Worm (Caenorhabditis elegans) whole organism, L4 larva: ENCODE data around the gene cpsf-3.
A peak's percentile ranks its signal among the peaks of the same experiment; 100 is the strongest.

Experiments
- R02D3.7 ChIP-seq: fragments of 150-350 bp; sonication (generic microtip); optimal IDR thresholded peaks from 3 replicates; lab custom pipeline; 2014; ENCODE audit warnings: missing biosample characterization, missing genetic modification characterization
- T20F7.1 ChIP-seq: fragments of 200-800 bp; sonication (Bioruptor generic); optimal IDR thresholded peaks from 2 replicates; lab custom pipeline; 2018; ENCODE audit warnings: mild to moderate bottlenecking, missing genetic modification characterization, missing compliant biosample characterization
- T26A8.4 ChIP-seq: fragments of 200-800 bp; sonication (Bioruptor generic); IDR thresholded peaks from 2 replicates; pipeline ENCODE4 v1.3.6; 2022; ENCODE audit warnings: missing genetic modification characterization, missing compliant biosample characterization
- ZK337.2 ChIP-seq: fragments of 200-800 bp; sonication (Bioruptor generic); IDR thresholded peaks from 2 replicates; pipeline ENCODE4 v1.3.6; 2022; ENCODE audit warnings: missing genetic modification reagents, missing genetic modification characterization, missing compliant biosample characterization
- ZK546.5 ChIP-seq, 2 experiments: sonication (generic microtip); optimal IDR thresholded peaks; 2 replicates each; lab custom pipeline; 2017; ENCODE audit warnings: missing biosample characterization in 2 of 2, missing genetic modification characterization in 2 of 2
- aha-1 ChIP-seq: fragments of 150-350 bp; peaks from one replicate; lab custom pipeline; 2014; ENCODE audit warnings: missing biosample characterization, missing genetic modification characterization
- arid-1 ChIP-seq: fragments of 200-800 bp; sonication (Bioruptor generic); conservative IDR thresholded peaks from 2 replicates; pipeline ENCODE4 v1.3.6; 2022; ENCODE audit warnings: missing genetic modification reagents, missing genetic modification characterization, missing compliant biosample characterization
- attf-4 ChIP-seq: sonication (generic microtip); optimal IDR thresholded peaks from 3 replicates; lab custom pipeline; 2017; ENCODE audit warnings: missing biosample characterization, missing genetic modification characterization
- ctbp-1 ChIP-seq: fragments of 200-800 bp; sonication (Bioruptor generic); IDR thresholded peaks from 2 replicates; pipeline ENCODE4 v1.3.6; 2022; ENCODE audit warnings: missing genetic modification reagents, missing genetic modification characterization, missing compliant biosample characterization
- daf-12 ChIP-seq: fragments of 150-350 bp; optimal IDR thresholded peaks from 2 replicates; lab custom pipeline; 2014; ENCODE audit warnings: missing biosample characterization, missing genetic modification reagents, missing genetic modification characterization
- dmd-8 ChIP-seq: fragments of 200-800 bp; sonication (Bioruptor generic); IDR thresholded peaks from 2 replicates; pipeline ENCODE4 v1.3.6; 2022; ENCODE audit warnings: missing genetic modification characterization, missing compliant biosample characterization
- dpl-1 ChIP-seq: fragments of 150-350 bp; optimal IDR thresholded peaks from 2 replicates; lab custom pipeline; 2014; ENCODE audit warnings: missing biosample characterization, missing genetic modification reagents, missing genetic modification characterization
- duxl-1 ChIP-seq: sonication (generic microtip); optimal IDR thresholded peaks from 2 replicates; lab custom pipeline; 2016; ENCODE audit warnings: mild to moderate bottlenecking, missing genetic modification characterization, moderate library complexity, missing compliant biosample characterization; ENCODE audit not compliant: poor library complexity
- dve-1 ChIP-seq: sonication (generic microtip); optimal IDR thresholded peaks from 2 replicates; lab custom pipeline; 2017; ENCODE audit warnings: antibody characterized with exemption, mild to moderate bottlenecking, missing genetic modification characterization, missing compliant biosample characterization; ENCODE audit not compliant: insufficient read depth
- egl-43 ChIP-seq: fragments of 200-800 bp; sonication (Bioruptor generic); IDR thresholded peaks from 2 replicates; pipeline ENCODE4 v1.3.6; 2022; ENCODE audit warnings: missing genetic modification reagents, missing genetic modification characterization, missing compliant biosample characterization
- gei-8 ChIP-seq: fragments of 200-800 bp; sonication (Bioruptor generic); optimal IDR thresholded peaks from 2 replicates; lab custom pipeline; 2018; ENCODE audit warnings: mild to moderate bottlenecking, missing genetic modification characterization, missing compliant biosample characterization
- hif-1 ChIP-seq, 2 experiments: sonication (generic microtip); optimal IDR thresholded peaks; 2 replicates each; lab custom pipeline; 2016 to 2017; ENCODE audit warnings: missing compliant biosample characterization in 2 of 2, missing genetic modification characterization in 2 of 2, missing genetic modification reagents in 2 of 2, missing genotype in 2 of 2, mild to moderate bottlenecking in 1 of 2
- jun-1 ChIP-seq: fragments of 150-350 bp; optimal IDR thresholded peaks from 2 replicates; lab custom pipeline; 2014; ENCODE audit warnings: missing biosample characterization, missing genetic modification reagents, missing genetic modification characterization
- lim-7 ChIP-seq: fragments of 200-800 bp; sonication (Bioruptor generic); IDR thresholded peaks from 2 replicates; pipeline ENCODE4 v1.3.6; 2022; ENCODE audit warnings: missing genetic modification characterization, missing compliant biosample characterization
- lin-13 ChIP-seq: fragments of 150-350 bp; optimal IDR thresholded peaks from 2 replicates; lab custom pipeline; 2014; ENCODE audit warnings: missing biosample characterization, missing genetic modification reagents, missing genetic modification characterization
- lin-38 ChIP-seq: fragments of 200-800 bp; sonication (Bioruptor generic); IDR thresholded peaks from 2 replicates; pipeline ENCODE4 v1.3.6; 2022; ENCODE audit warnings: missing genetic modification reagents, missing genetic modification characterization, missing compliant biosample characterization
- lsy-2 ChIP-seq, 2 experiments: fragments of 150-350 bp in 1 of 2; sonication (generic microtip) in 1 of 2; optimal IDR thresholded peaks; 2 replicates each; lab custom pipeline; 2014 to 2017; ENCODE audit warnings: missing biosample characterization in 2 of 2, missing genetic modification characterization in 2 of 2
- madf-5 ChIP-seq, 2 experiments: fragments of 200-800 bp; sonication (Bioruptor generic); IDR thresholded peaks; 2 replicates each; pipeline ENCODE4 v1.3.6; 2022; ENCODE audit warnings: missing compliant biosample characterization in 2 of 2, missing genetic modification characterization in 2 of 2
- mdl-1 ChIP-seq, 2 experiments: fragments of 150-350 bp in 1 of 2; sonication (generic microtip) in 1 of 2; optimal IDR thresholded peaks; 2 replicates each; lab custom pipeline; 2014 to 2017; ENCODE audit warnings: missing biosample characterization in 2 of 2, missing genetic modification characterization in 2 of 2
- mep-1 ChIP-seq: fragments of 150-350 bp; sonication (generic microtip); optimal IDR thresholded peaks from 3 replicates; lab custom pipeline; 2014; ENCODE audit warnings: missing biosample characterization, missing genetic modification characterization
- mes-2 ChIP-seq: sonication (generic microtip); optimal IDR thresholded peaks from 2 replicates; lab custom pipeline; 2016; ENCODE audit warnings: missing genotype, mild to moderate bottlenecking, missing genetic modification characterization, missing compliant biosample characterization; ENCODE audit not compliant: poor library complexity, severe bottlenecking
- mxl-2 ChIP-seq: fragments of 200-800 bp; sonication (Bioruptor generic); conservative IDR thresholded peaks from 2 replicates; pipeline ENCODE4 v1.3.6; 2022; ENCODE audit warnings: missing genetic modification reagents, missing genetic modification characterization, missing compliant biosample characterization
- nhr-111 ChIP-seq: fragments of 200-800 bp; sonication (Bioruptor generic); optimal IDR thresholded peaks from 2 replicates; lab custom pipeline; 2018; ENCODE audit warnings: mild to moderate bottlenecking, missing genetic modification characterization, missing compliant biosample characterization
- nhr-48 ChIP-seq: sonication (generic microtip); optimal IDR thresholded peaks from 2 replicates; lab custom pipeline; 2016; ENCODE audit warnings: mild to moderate bottlenecking, missing genetic modification characterization, missing compliant biosample characterization
- nhr-6 ChIP-seq: fragments of 150-350 bp; optimal IDR thresholded peaks from 2 replicates; lab custom pipeline; 2014; ENCODE audit warnings: missing biosample characterization, missing genetic modification characterization
- nhr-77 ChIP-seq: fragments of 150-350 bp; optimal IDR thresholded peaks from 2 replicates; lab custom pipeline; 2014; ENCODE audit warnings: missing biosample characterization, missing genetic modification characterization
- pha-4 ChIP-seq, 2 experiments: fragments of 150-350 bp in 1 of 2; fragments of 200-800 bp in 1 of 2; sonication (Bioruptor generic) in 1 of 2; IDR thresholded peaks in 1 of 2; optimal IDR thresholded peaks in 1 of 2; 2 replicates each; pipeline versions ENCODE4 v1.3.6 to Lab custom; 2014 to 2022; ENCODE audit warnings: missing genetic modification characterization in 2 of 2, missing genetic modification reagents in 2 of 2, missing biosample characterization in 1 of 2, missing compliant biosample characterization in 1 of 2
- rbr-2 ChIP-seq: sonication (generic microtip); optimal IDR thresholded peaks from 2 replicates; lab custom pipeline; 2016; ENCODE audit warnings: missing genotype, missing genetic modification characterization, missing compliant biosample characterization
- sdz-12 ChIP-seq: fragments of 200-800 bp; sonication (Bioruptor generic); optimal IDR thresholded peaks from 2 replicates; lab custom pipeline; 2018; ENCODE audit warnings: mild to moderate bottlenecking, missing genetic modification characterization, missing compliant biosample characterization
- set-16 ChIP-seq: fragments of 200-800 bp; sonication (Bioruptor generic); IDR thresholded peaks from 2 replicates; pipeline ENCODE4 v1.3.6; 2022; ENCODE audit warnings: missing genetic modification reagents, missing genetic modification characterization, missing compliant biosample characterization
- snpc-1.2 ChIP-seq: fragments of 200-800 bp; sonication (Bioruptor generic); IDR thresholded peaks from 2 replicates; pipeline ENCODE4 v1.3.6; 2022; ENCODE audit warnings: missing genetic modification reagents, missing genetic modification characterization, missing compliant biosample characterization
- snpc-4 ChIP-seq: fragments of 150-350 bp; optimal IDR thresholded peaks from 2 replicates; lab custom pipeline; 2014; ENCODE audit warnings: missing biosample characterization, missing genetic modification characterization
- spr-3 ChIP-seq: fragments of 200-800 bp; sonication (Bioruptor generic); optimal IDR thresholded peaks from 2 replicates; lab custom pipeline; 2018; ENCODE audit warnings: mild to moderate bottlenecking, missing genetic modification characterization, missing compliant biosample characterization
- tag-97 ChIP-seq: fragments of 200-800 bp; sonication (Bioruptor generic); IDR thresholded peaks from 2 replicates; pipeline ENCODE4 v1.3.6; 2022; ENCODE audit warnings: missing genetic modification characterization, missing compliant biosample characterization
- unc-130 ChIP-seq: sonication (generic microtip); optimal IDR thresholded peaks from 2 replicates; lab custom pipeline; 2016; ENCODE audit warnings: missing genetic modification reagents, missing genetic modification characterization, missing compliant biosample characterization
- unc-62 ChIP-seq, 3 experiments: fragments of 150-350 bp in 1 of 3; sonication (generic microtip); optimal IDR thresholded peaks in 2 of 3; peaks in 1 of 3; 1 replicate in 1 of 3; 2 replicates in 2 of 3; lab custom pipeline; 2014 to 2017; ENCODE audit warnings: missing biosample characterization in 3 of 3, missing genetic modification characterization in 3 of 3, missing genetic modification reagents in 3 of 3, missing genotype in 1 of 3
- zag-1 ChIP-seq: fragments of 150-350 bp; optimal IDR thresholded peaks from 2 replicates; lab custom pipeline; 2014; ENCODE audit warnings: missing biosample characterization, missing genetic modification characterization
- zfp-2 ChIP-seq: sonication (generic microtip); optimal IDR thresholded peaks from 2 replicates; lab custom pipeline; 2016; ENCODE audit warnings: mild to moderate bottlenecking, missing genetic modification characterization, missing compliant biosample characterization
- zfp-3 ChIP-seq: fragments of 200-800 bp; sonication (Bioruptor generic); conservative IDR thresholded peaks from 2 replicates; pipeline ENCODE4 v1.3.6; 2022; ENCODE audit warnings: missing genetic modification reagents, missing genetic modification characterization, missing compliant biosample characterization
- zip-11 ChIP-seq: fragments of 200-800 bp; sonication (Bioruptor generic); IDR thresholded peaks from 2 replicates; pipeline ENCODE4 v1.3.6; 2022; ENCODE audit warnings: missing genetic modification characterization, missing compliant biosample characterization

Gene cpsf-3

DNA sequence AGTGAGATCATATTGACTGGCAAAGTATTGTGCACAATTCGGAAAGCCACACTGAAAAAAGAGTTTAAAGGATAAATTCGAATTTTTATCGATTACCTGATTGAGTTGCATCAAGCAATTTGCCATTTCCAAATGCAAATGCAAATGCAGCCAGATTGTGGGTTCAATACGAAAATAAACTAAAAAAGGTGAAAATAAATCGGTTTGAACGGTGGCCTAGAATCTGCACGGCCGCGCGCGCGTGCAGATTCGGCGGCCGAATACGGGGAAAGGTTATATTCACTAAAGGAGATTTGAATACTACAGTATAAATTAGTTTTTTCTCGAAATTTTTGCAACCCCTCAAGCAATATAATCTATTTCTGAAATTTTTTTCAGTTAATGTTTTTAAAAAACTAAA lies 6.6 kb upstream of the cpsf-3 start, which contains the start of gene Y67H2A.10 (continued):
- TF ChIP-seq R02D3.7 (tag; lab: Kevin White, UChicago), result no peak
- peak; percentile 8 for TF ChIP-seq dve-1 (tag; lab: Kevin White, UChicago)
- no peak for TF ChIP-seq rbr-2
- TF ChIP-seq lsy-2 (tag; optimal IDR thresholded peaks at IDR 0.05; lab: Kevin White, UChicago), result peak in 1 of 2 experiments; percentile 45
- peak; percentile 90 for TF ChIP-seq mes-2
- TF ChIP-seq pha-4 (GFP tag; IDR thresholded peaks at IDR 0.05; lab: Robert Waterston, UW), result no peak
- TF ChIP-seq pha-4 (tag; optimal IDR thresholded peaks at IDR 0.05; lab: Kevin White, UChicago), result no peak
- no peak for TF ChIP-seq tag-97
- no peak for TF ChIP-seq zip-11 (GFP tag; lab: Robert Waterston, UW)
- no peak for TF ChIP-seq spr-3 (GFP tag; lab: Kevin White, UChicago)
- no peak for TF ChIP-seq mxl-2 (GFP tag; lab: Robert Waterston, UW)
- no peak for TF ChIP-seq gei-8
- TF ChIP-seq ctbp-1, result no peak
- TF ChIP-seq T20F7.1 (GFP tag; lab: Kevin White, UChicago), result no peak
- no peak for TF ChIP-seq unc-130 (GFP tag; lab: Kevin White, UChicago)
- no peak for TF ChIP-seq egl-43
- TF ChIP-seq zag-1, result no peak
- no peak for TF ChIP-seq set-16 (GFP tag; lab: Robert Waterston, UW)
- no peak for TF ChIP-seq snpc-1.2 (GFP tag; lab: Robert Waterston, UW)
- no peak for TF ChIP-seq nhr-111 (GFP tag; lab: Kevin White, UChicago)
- TF ChIP-seq ZK546.5 (tag; optimal IDR thresholded peaks at IDR 0.05; lab: Kevin White, UChicago), result no peak
- no peak for TF ChIP-seq T26A8.4 (GFP tag; lab: Robert Waterston, UW)
- TF ChIP-seq zfp-3 (GFP tag; lab: Robert Waterston, UW), result no peak
- no peak for TF ChIP-seq daf-12 (tag; lab: Kevin White, UChicago)
- TF ChIP-seq jun-1 (tag; lab: Kevin White, UChicago), result no peak
- TF ChIP-seq lin-13, result no peak
- no peak for TF ChIP-seq unc-62 (GFP tag; optimal IDR thresholded peaks at IDR 0.05 in 1 of 2; lab: Kevin White, UChicago)
- no peak for TF ChIP-seq unc-62 (tag; optimal IDR thresholded peaks at IDR 0.05; lab: Kevin White, UChicago)
- TF ChIP-seq lim-7 (GFP tag; lab: Robert Waterston, UW), result no peak
- peak; percentile 44 for TF ChIP-seq dpl-1 (GFP tag; lab: Kevin White, UChicago)
- peak; percentile 11 for TF ChIP-seq mep-1 (tag; lab: Kevin White, UChicago)
- TF ChIP-seq arid-1 (GFP tag; lab: Robert Waterston, UW), result no peak
- peak in 1 of 2 experiments; percentile 64 for TF ChIP-seq hif-1 (tag; optimal IDR thresholded peaks at IDR 0.05; lab: Kevin White, UChicago)
- no peak for TF ChIP-seq nhr-77 (tag; lab: Kevin White, UChicago)
- no peak for TF ChIP-seq sdz-12 (GFP tag; lab: Kevin White, UChicago)
- no peak for TF ChIP-seq duxl-1 (tag; lab: Kevin White, UChicago)
- peak; percentile 31 for TF ChIP-seq aha-1 (tag; lab: Kevin White, UChicago)
- no peak for TF ChIP-seq snpc-4 (tag; lab: Kevin White, UChicago)
- TF ChIP-seq nhr-6 (tag; lab: Kevin White, UChicago), result no peak
- TF ChIP-seq madf-5 (GFP tag; IDR thresholded peaks at IDR 0.05; lab: Robert Waterston, UW), result no peak
- no peak for TF ChIP-seq attf-4
- TF ChIP-seq zfp-2 (tag; lab: Kevin White, UChicago), result no peak
- no peak for TF ChIP-seq ZK337.2 (GFP tag; lab: Robert Waterston, UW)
- no peak for TF ChIP-seq nhr-48 (tag; lab: Kevin White, UChicago)
- TF ChIP-seq lin-38 (GFP tag; lab: Robert Waterston, UW), result peak; percentile 37; the same call in 1 of the 2 replicates
- TF ChIP-seq mdl-1 (tag; optimal IDR thresholded peaks at IDR 0.05; lab: Kevin White, UChicago), result no peak
- TF ChIP-seq dmd-8 (GFP tag; lab: Robert Waterston, UW), result no peak
